Worm (Caenorhabditis elegans): ENCODE measurements around the gene fipr-13.

- TF ChIP-seq ama-1 (optimal IDR thresholded peaks at IDR 0.05): no peak
- TF ChIP-seq nhr-237 (tag; optimal IDR thresholded peaks at IDR 0.05): no peak
- TF ChIP-seq jun-1 (tag; optimal IDR thresholded peaks at IDR 0.05): no peak
- TF ChIP-seq skn-1 (tag; optimal IDR thresholded peaks at IDR 0.05): no peak
- TF ChIP-seq aly-2 (tag; optimal IDR thresholded peaks at IDR 0.05): no peak
These were observed 1.4 kb downstream of the fipr-13 start for ce11 chrV:10065679-10066078.
